Worm (Caenorhabditis elegans): ENCODE results near the gene tsp-6.

DNA sequence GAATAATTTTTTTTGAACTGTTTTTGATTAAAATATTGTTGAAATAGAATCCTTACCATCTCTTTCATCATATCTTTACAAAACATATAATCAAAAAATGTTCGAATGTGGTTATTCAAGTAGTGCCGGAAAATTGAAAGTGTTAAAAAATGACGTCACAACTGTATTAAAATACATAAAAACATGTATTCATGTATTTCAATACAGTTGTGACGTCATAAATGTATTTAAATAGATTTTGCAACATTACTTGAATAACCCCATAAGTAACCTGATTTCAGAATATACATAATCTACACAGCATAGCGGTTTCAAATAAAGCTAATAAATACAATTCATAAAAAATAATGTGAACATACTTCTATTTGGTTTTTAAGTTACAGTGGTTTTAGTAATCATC, 43.3 kb upstream of the tsp-6 start:
- no peak for TF ChIP-seq nhr-77 (tag; optimal IDR thresholded peaks at IDR 0.05)
- TF ChIP-seq nhr-11 (tag; optimal IDR thresholded peaks at IDR 0.05), result no peak
- TF ChIP-seq jun-1 (tag; optimal IDR thresholded peaks at IDR 0.05), result no peak
- no peak for TF ChIP-seq snpc-4 (tag; optimal IDR thresholded peaks at IDR 0.05)
- no peak for TF ChIP-seq zag-1 (tag; optimal IDR thresholded peaks at IDR 0.05)
- TF ChIP-seq ztf-4 (tag; optimal IDR thresholded peaks at IDR 0.05), result no peak
- no peak for TF ChIP-seq ama-1 (optimal IDR thresholded peaks at IDR 0.05)
- TF ChIP-seq fkh-2 (tag; optimal IDR thresholded peaks at IDR 0.05), result no peak
